Worm (Caenorhabditis elegans): ENCODE measurements around the gene acr-7.

ce11 chrII:7812332-7812731 lies 37.3 kb downstream of the acr-7 start:
- no peak for TF ChIP-seq unc-62 (GFP tag; optimal IDR thresholded peaks at IDR 0.05)
- TF ChIP-seq xbp-1 (tag; optimal IDR thresholded peaks at IDR 0.05) = no peak
- no peak for TF ChIP-seq lin-39 (tag; optimal IDR thresholded peaks at IDR 0.05)

Data from whole organism, L1 larva.